Worm (Caenorhabditis elegans) whole organism, late embryonic: ENCODE measurements around the gene C27A2.8.
A peak's percentile ranks its signal among the peaks of the same experiment; 100 is the strongest.

Source experiments
- C08G9.2 ChIP-seq: sonication (generic microtip); optimal IDR thresholded peaks from 2 replicates; lab custom pipeline; 2016; ENCODE audit warnings: mild to moderate bottlenecking, missing genetic modification characterization, moderate library complexity, missing compliant biosample characterization
- F13H6.1 ChIP-seq: sonication (generic microtip); optimal IDR thresholded peaks from 2 replicates; lab custom pipeline; 2016; ENCODE audit warnings: missing genetic modification characterization, missing compliant biosample characterization
- K09A11.1 ChIP-seq: sonication (generic microtip); optimal IDR thresholded peaks from 2 replicates; lab custom pipeline; 2017; ENCODE audit warnings: antibody characterized with exemption, mild to moderate bottlenecking, missing genetic modification characterization, missing compliant biosample characterization; ENCODE audit not compliant: insufficient read depth
- Y22D7AL.16 ChIP-seq: sonication (generic microtip); optimal IDR thresholded peaks from 2 replicates; lab custom pipeline; 2016; ENCODE audit warnings: missing genetic modification characterization, missing compliant biosample characterization
- ahr-1 ChIP-seq: sonication (generic microtip); optimal IDR thresholded peaks from 2 replicates; lab custom pipeline; 2016; ENCODE audit warnings: missing genetic modification characterization, missing compliant biosample characterization
- ama-1 ChIP-seq: fragments of 150-350 bp; optimal IDR thresholded peaks from 2 replicates; lab custom pipeline; 2014
- ceh-18 ChIP-seq: sonication (generic microtip); optimal IDR thresholded peaks from 2 replicates; lab custom pipeline; 2016; ENCODE audit warnings: missing genetic modification characterization, missing compliant biosample characterization
- ceh-2 ChIP-seq: sonication (generic microtip); optimal IDR thresholded peaks from 2 replicates; lab custom pipeline; 2016; ENCODE audit warnings: missing genotype, missing genetic modification characterization, missing compliant biosample characterization
- ceh-30 ChIP-seq: fragments of 150-350 bp; optimal IDR thresholded peaks from 2 replicates; lab custom pipeline; 2014; ENCODE audit warnings: missing biosample characterization, missing genetic modification characterization
- ceh-31 ChIP-seq: sonication (generic microtip); optimal IDR thresholded peaks from 2 replicates; lab custom pipeline; 2016; ENCODE audit warnings: missing genetic modification characterization, missing compliant biosample characterization
- ceh-34 ChIP-seq: sonication (generic microtip); optimal IDR thresholded peaks from 2 replicates; lab custom pipeline; 2016; ENCODE audit warnings: mild to moderate bottlenecking, missing genetic modification characterization, missing compliant biosample characterization
- ceh-48 ChIP-seq: sonication (generic microtip); optimal IDR thresholded peaks from 2 replicates; lab custom pipeline; 2016; ENCODE audit warnings: missing genetic modification characterization, inconsistent platforms, missing compliant biosample characterization
- ceh-6 ChIP-seq: fragments of 200-800 bp; sonication (Bioruptor generic); optimal IDR thresholded peaks from 2 replicates; lab custom pipeline; 2018; ENCODE audit warnings: mild to moderate bottlenecking, missing genetic modification characterization, missing compliant biosample characterization
- ceh-9 ChIP-seq: sonication (generic microtip); optimal IDR thresholded peaks from 2 replicates; lab custom pipeline; 2016; ENCODE audit warnings: mild to moderate bottlenecking, missing genetic modification characterization, inconsistent platforms, missing compliant biosample characterization
- che-1 ChIP-seq: sonication (generic microtip); optimal IDR thresholded peaks from 2 replicates; lab custom pipeline; 2016; ENCODE audit warnings: mild to moderate bottlenecking, missing genetic modification characterization, missing compliant biosample characterization
- elt-2 ChIP-seq: sonication (generic microtip); optimal IDR thresholded peaks from 2 replicates; lab custom pipeline; 2016; ENCODE audit warnings: missing genetic modification reagents, missing genetic modification characterization, missing compliant biosample characterization
- elt-4 ChIP-seq: sonication (generic microtip); optimal IDR thresholded peaks from 2 replicates; lab custom pipeline; 2016; ENCODE audit warnings: missing genetic modification characterization, missing compliant biosample characterization
- ets-4 ChIP-seq: sonication (generic microtip); optimal IDR thresholded peaks from 2 replicates; lab custom pipeline; 2016; ENCODE audit warnings: missing genetic modification characterization, missing compliant biosample characterization
- fax-1 ChIP-seq: sonication (generic microtip); optimal IDR thresholded peaks from 2 replicates; lab custom pipeline; 2016; ENCODE audit warnings: missing genotype, missing genetic modification characterization, missing compliant biosample characterization
- fkh-10 ChIP-seq: fragments of 150-350 bp; optimal IDR thresholded peaks from 2 replicates; lab custom pipeline; 2014; ENCODE audit warnings: missing biosample characterization, missing genetic modification reagents, missing genetic modification characterization
- fkh-6 ChIP-seq: sonication (generic microtip); optimal IDR thresholded peaks from 2 replicates; lab custom pipeline; 2016; ENCODE audit warnings: missing genetic modification characterization, missing compliant biosample characterization
- hlh-13 ChIP-seq: fragments of 200-800 bp; sonication (Bioruptor generic); optimal IDR thresholded peaks from 2 replicates; lab custom pipeline; 2018; ENCODE audit warnings: mild to moderate bottlenecking, missing genetic modification characterization, missing compliant biosample characterization
- hlh-15 ChIP-seq: sonication (generic microtip); optimal IDR thresholded peaks from 2 replicates; lab custom pipeline; 2016; ENCODE audit warnings: missing genetic modification characterization, missing compliant biosample characterization
- hlh-30 ChIP-seq: sonication (generic microtip); optimal IDR thresholded peaks from 2 replicates; lab custom pipeline; 2017; ENCODE audit warnings: antibody characterized with exemption, missing genetic modification characterization, missing compliant biosample characterization; ENCODE audit not compliant: insufficient read depth
- hlh-6 ChIP-seq: sonication (generic microtip); optimal IDR thresholded peaks from 2 replicates; lab custom pipeline; 2016; ENCODE audit warnings: missing genotype, missing genetic modification characterization, missing compliant biosample characterization
- lim-6 ChIP-seq: sonication (generic microtip); optimal IDR thresholded peaks from 2 replicates; lab custom pipeline; 2016; ENCODE audit warnings: missing genetic modification characterization, missing compliant biosample characterization
- lin-11 ChIP-seq: fragments of 200-800 bp; sonication (Bioruptor generic); optimal IDR thresholded peaks from 2 replicates; lab custom pipeline; 2018; ENCODE audit warnings: mild to moderate bottlenecking, missing genetic modification characterization, missing compliant biosample characterization
- madf-2 ChIP-seq: sonication (generic microtip); optimal IDR thresholded peaks from 2 replicates; lab custom pipeline; 2017; ENCODE audit warnings: missing genetic modification characterization, missing compliant biosample characterization
- nfya-1 ChIP-seq: sonication (generic microtip); optimal IDR thresholded peaks from 2 replicates; lab custom pipeline; 2017; ENCODE audit warnings: missing genetic modification characterization, mild to moderate bottlenecking, missing compliant biosample characterization, antibody characterized with exemption, moderate library complexity
- nhr-11 ChIP-seq: fragments of 150-350 bp; optimal IDR thresholded peaks from 2 replicates; lab custom pipeline; 2014; ENCODE audit warnings: missing biosample characterization, missing genetic modification characterization
- nhr-232 ChIP-seq: sonication (generic microtip); optimal IDR thresholded peaks from 2 replicates; lab custom pipeline; 2016; ENCODE audit warnings: missing genetic modification characterization, missing compliant biosample characterization
- odd-2 ChIP-seq: sonication (generic microtip); optimal IDR thresholded peaks from 2 replicates; lab custom pipeline; 2017; ENCODE audit warnings: antibody characterized with exemption, mild to moderate bottlenecking, missing genetic modification characterization, missing compliant biosample characterization
- pag-3 ChIP-seq: sonication (generic microtip); optimal IDR thresholded peaks from 2 replicates; lab custom pipeline; 2016; ENCODE audit warnings: missing compliant biosample characterization, missing genetic modification characterization, borderline replicate concordance
- pha-2 ChIP-seq: sonication (generic microtip); optimal IDR thresholded peaks from 2 replicates; lab custom pipeline; 2017; ENCODE audit warnings: mild to moderate bottlenecking, missing genetic modification characterization, missing compliant biosample characterization
- pha-4 ChIP-seq: fragments of 150-350 bp; optimal IDR thresholded peaks from 2 replicates; lab custom pipeline; 2018; ENCODE audit warnings: missing biosample characterization, missing genetic modification reagents, missing genetic modification characterization
- pqm-1 ChIP-seq: sonication (generic microtip); optimal IDR thresholded peaks from 2 replicates; lab custom pipeline; 2016; ENCODE audit warnings: missing genetic modification characterization, missing compliant biosample characterization
- sdc-2 ChIP-seq: sonication (generic microtip); optimal IDR thresholded peaks from 2 replicates; lab custom pipeline; 2016; ENCODE audit warnings: missing genotype, missing genetic modification characterization, missing compliant biosample characterization
- sox-2 ChIP-seq: fragments of 200-800 bp; sonication (Bioruptor generic); IDR thresholded peaks from 2 replicates; pipeline ENCODE4 v1.3.6; 2022; ENCODE audit warnings: missing genetic modification reagents, missing genetic modification characterization, missing compliant biosample characterization
- sox-4 ChIP-seq: sonication (generic microtip); optimal IDR thresholded peaks from 2 replicates; lab custom pipeline; 2017; ENCODE audit warnings: mild to moderate bottlenecking, missing genetic modification characterization, inconsistent platforms, missing compliant biosample characterization
- syd-9 ChIP-seq: sonication (generic microtip); optimal IDR thresholded peaks from 2 replicates; lab custom pipeline; 2016; ENCODE audit warnings: mild to moderate bottlenecking, missing genetic modification characterization, moderate library complexity, missing compliant biosample characterization
- ttx-3 ChIP-seq: sonication (generic microtip); optimal IDR thresholded peaks from 2 replicates; lab custom pipeline; 2016; ENCODE audit warnings: missing genetic modification reagents, missing genetic modification characterization, missing compliant biosample characterization
- unc-42 ChIP-seq: sonication (generic microtip); optimal IDR thresholded peaks from 2 replicates; lab custom pipeline; 2016; ENCODE audit warnings: missing genotype, missing genetic modification characterization, missing compliant biosample characterization
- unc-86 ChIP-seq: sonication (generic microtip); optimal IDR thresholded peaks from 2 replicates; lab custom pipeline; 2016; ENCODE audit warnings: missing genetic modification characterization, missing compliant biosample characterization
- ztf-16 ChIP-seq: sonication (generic microtip); optimal IDR thresholded peaks from 2 replicates; lab custom pipeline; 2017; ENCODE audit warnings: missing genetic modification characterization, missing compliant biosample characterization

Gene C27A2.8

ce11 chrII:5058036-5058435 is 9.8 kb downstream of the C27A2.8 start, which contains the start of gene C27A2.12:
Gene C27A2.12 (minus strand): TSS chrII:5058136.
- no peak for TF ChIP-seq ceh-9 (tag; lab: Kevin White, UChicago)
- no peak for TF ChIP-seq nhr-232
- no peak for TF ChIP-seq ceh-30 (tag; lab: Kevin White, UChicago)
- no peak for TF ChIP-seq F13H6.1 (tag; lab: Kevin White, UChicago)
- TF ChIP-seq madf-2 (tag; lab: Kevin White, UChicago): no peak
- no peak for TF ChIP-seq K09A11.1 (tag; lab: Kevin White, UChicago)
- TF ChIP-seq hlh-15: no peak
- TF ChIP-seq syd-9: no peak
- TF ChIP-seq hlh-30 (tag; lab: Kevin White, UChicago): no peak
- no peak for TF ChIP-seq fkh-6 (tag; lab: Kevin White, UChicago)
- TF ChIP-seq C08G9.2 (tag; lab: Kevin White, UChicago): no peak
- TF ChIP-seq pqm-1 (tag; lab: Kevin White, UChicago): no peak
- TF ChIP-seq pag-3 (tag; lab: Kevin White, UChicago): no peak
- TF ChIP-seq nhr-11 (tag; lab: Kevin White, UChicago): no peak
- TF ChIP-seq ceh-6 (GFP tag; lab: Kevin White, UChicago): no peak
- no peak for TF ChIP-seq hlh-6 (tag; lab: Kevin White, UChicago)
- TF ChIP-seq fkh-10 (GFP tag; lab: Kevin White, UChicago): no peak

DNA sequence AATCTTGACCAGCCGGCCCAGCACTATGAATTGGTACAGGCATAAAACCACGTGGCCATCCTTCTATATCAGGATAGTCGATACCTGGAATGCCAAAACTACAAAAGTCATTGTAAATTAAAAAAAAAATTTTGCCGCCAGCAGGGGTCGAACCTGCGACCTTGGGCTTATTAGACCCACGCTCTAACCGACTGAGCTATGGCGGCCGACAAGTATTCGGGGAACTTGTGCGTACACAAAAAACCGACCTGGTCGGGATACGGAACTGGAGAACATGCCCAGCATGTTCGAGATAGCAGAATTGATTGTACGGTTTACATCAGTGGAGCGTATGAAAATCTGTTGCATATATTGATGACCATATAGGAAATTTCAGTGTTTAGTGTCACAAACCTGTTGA is 10.5 kb downstream of the C27A2.8 start:
- peak; percentile 33 for TF ChIP-seq hlh-6 (tag; lab: Kevin White, UChicago)
- TF ChIP-seq ttx-3 (tag; lab: Kevin White, UChicago): peak; percentile 12
- TF ChIP-seq ztf-16: peak; percentile 44
- TF ChIP-seq syd-9: no peak
- no peak for TF ChIP-seq sox-2 (GFP tag; lab: Robert Waterston, UW)
- TF ChIP-seq fax-1 (tag; lab: Kevin White, UChicago): peak; percentile 3
- TF ChIP-seq elt-2 (tag; lab: Kevin White, UChicago): peak; percentile 96
- peak; percentile 46 for TF ChIP-seq che-1 (tag; lab: Kevin White, UChicago)
- no peak for TF ChIP-seq nhr-11 (tag; lab: Kevin White, UChicago)
- TF ChIP-seq sox-4: peak; percentile 9
- TF ChIP-seq nhr-232: peak; percentile 35

- TF ChIP-seq pqm-1 (tag; lab: Kevin White, UChicago) (no peak), nfya-1 (tag; lab: Kevin White, UChicago) (no peak), ceh-31 (tag; lab: Kevin White, UChicago) (no peak), pha-4 (no peak)
These were observed 11.6 kb downstream of the C27A2.8 start for ce11 chrII:5056254-5056653.

DNA sequence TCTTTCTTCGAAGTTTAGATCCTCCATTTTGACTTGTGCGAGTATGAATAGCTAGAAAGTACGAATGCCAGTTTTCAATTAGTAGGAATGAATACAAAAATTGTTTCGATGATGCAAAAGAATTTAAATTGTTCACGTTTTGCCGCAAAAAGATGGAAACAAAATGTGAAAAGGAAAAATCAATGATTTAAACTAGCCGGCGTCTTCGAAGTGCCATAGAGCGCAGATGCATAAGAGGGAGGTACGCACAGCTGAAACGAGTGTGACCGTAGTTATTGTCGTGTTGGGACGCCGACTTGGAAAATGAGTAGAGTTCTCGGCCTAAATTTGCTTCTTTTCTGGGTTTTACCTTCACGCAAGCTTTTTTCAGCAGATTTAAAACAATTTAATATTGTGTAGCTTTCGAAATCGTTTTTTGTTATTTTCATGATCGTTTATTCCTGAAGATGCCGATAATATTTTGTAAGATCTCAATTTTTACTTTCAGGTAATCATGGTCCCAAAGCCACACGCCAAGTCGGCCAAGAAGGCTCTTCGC is 12.6 kb downstream of the C27A2.8 start, which contains the start of the genes ify-1 and rpl-22:
Gene ify-1 (minus strand): TSS at position 51 of the 538 bp plus-strand sequence.
Gene rpl-22 (plus strand): TSS at position 488 of the 538 bp plus-strand sequence.
- TF ChIP-seq ceh-6 (GFP tag; lab: Kevin White, UChicago): no peak
- no peak for TF ChIP-seq pha-2
- peak; percentile 82 for TF ChIP-seq unc-42 (tag; lab: Kevin White, UChicago)
- TF ChIP-seq ceh-18 (tag; lab: Kevin White, UChicago): peak; percentile 86
- TF ChIP-seq C08G9.2 (tag; lab: Kevin White, UChicago): peak; percentile 54
- no peak for TF ChIP-seq hlh-13 (GFP tag; lab: Kevin White, UChicago)
- no peak for TF ChIP-seq elt-4
- TF ChIP-seq nhr-232: no peak
- TF ChIP-seq fkh-6 (tag; lab: Kevin White, UChicago): no peak
- no peak for TF ChIP-seq sox-2 (GFP tag; lab: Robert Waterston, UW)
- TF ChIP-seq sox-4: peak; percentile 35
- no peak for TF ChIP-seq nhr-11 (tag; lab: Kevin White, UChicago)
- no peak for TF ChIP-seq odd-2 (tag; lab: Kevin White, UChicago)
- TF ChIP-seq nfya-1 (tag; lab: Kevin White, UChicago): peak; percentile 97
- peak; percentile 36 for TF ChIP-seq pqm-1 (tag; lab: Kevin White, UChicago)
- TF ChIP-seq ahr-1 (tag; lab: Kevin White, UChicago): no peak
- no peak for TF ChIP-seq ceh-9 (tag; lab: Kevin White, UChicago)
- TF ChIP-seq madf-2 (tag; lab: Kevin White, UChicago): peak; percentile 50
- TF ChIP-seq lim-6 (tag; lab: Kevin White, UChicago): no peak
- no peak for TF ChIP-seq lin-11 (tag; lab: Kevin White, UChicago)
- peak; percentile 22 for TF ChIP-seq fax-1 (tag; lab: Kevin White, UChicago)
- TF ChIP-seq Y22D7AL.16 (tag; lab: Kevin White, UChicago): no peak
- TF ChIP-seq unc-86 (tag; lab: Kevin White, UChicago): peak; percentile 61
- peak; percentile 34 for TF ChIP-seq sdc-2
- TF ChIP-seq syd-9: no peak
- peak; percentile 51 for TF ChIP-seq ceh-34 (tag; lab: Kevin White, UChicago)
- peak; percentile 50 for TF ChIP-seq ets-4
- no peak for TF ChIP-seq ama-1 (lab: Kevin White, UChicago)
- TF ChIP-seq che-1 (tag; lab: Kevin White, UChicago): no peak
- TF ChIP-seq hlh-6 (tag; lab: Kevin White, UChicago): no peak
- peak; percentile 16 for TF ChIP-seq ceh-2 (tag; lab: Kevin White, UChicago)
- no peak for TF ChIP-seq pag-3 (tag; lab: Kevin White, UChicago)
- TF ChIP-seq ceh-48: peak; percentile 97
